Worm (Caenorhabditis elegans) whole organism, young adult: ENCODE data around the gene lap-1.

ENCODE experiments used
- F52B5.7 ChIP-seq: sonication (generic microtip); optimal IDR thresholded peaks from 2 replicates; lab custom pipeline; 2016; ENCODE audit warnings: mild to moderate bottlenecking, missing genetic modification characterization, missing compliant biosample characterization
- aptf-2 ChIP-seq: fragments of 200-800 bp; sonication (Bioruptor generic); conservative IDR thresholded peaks from 2 replicates; pipeline ENCODE4 v1.3.6; 2022; ENCODE audit warnings: missing genetic modification reagents, missing genetic modification characterization, missing compliant biosample characterization
- cebp-2 ChIP-seq: fragments of 200-800 bp; sonication (Bioruptor generic); IDR thresholded peaks from 2 replicates; pipeline ENCODE4 v1.3.6; 2022; ENCODE audit warnings: missing genetic modification characterization, missing compliant biosample characterization
- ceh-40 ChIP-seq: fragments of 200-800 bp; sonication (Bioruptor generic); IDR thresholded peaks from 2 replicates; pipeline ENCODE4 v1.3.6; 2022; ENCODE audit warnings: missing genetic modification characterization, missing compliant biosample characterization
- madf-3 ChIP-seq: fragments of 200-800 bp; sonication (Bioruptor generic); IDR thresholded peaks from 2 replicates; pipeline ENCODE4 v1.3.6; 2022; ENCODE audit warnings: missing genetic modification reagents, missing genetic modification characterization, missing compliant biosample characterization
- mcd-1 ChIP-seq: fragments of 200-800 bp; sonication (Bioruptor generic); IDR thresholded peaks from 2 replicates; pipeline ENCODE4 v1.3.6; 2022; ENCODE audit warnings: missing genetic modification reagents, missing genetic modification characterization, missing compliant biosample characterization
- rcor-1 ChIP-seq: fragments of 200-800 bp; sonication (Bioruptor generic); IDR thresholded peaks from 2 replicates; pipeline ENCODE4 v1.3.6; 2022; ENCODE audit warnings: missing genetic modification reagents, missing genetic modification characterization, missing compliant biosample characterization
- zfh-2 ChIP-seq: fragments of 200-800 bp; sonication (Bioruptor generic); conservative IDR thresholded peaks from 2 replicates; pipeline ENCODE4 v1.3.6; 2022; ENCODE audit warnings: missing genetic modification reagents, missing genetic modification characterization, missing compliant biosample characterization
- ztf-3 ChIP-seq: fragments of 200-800 bp; sonication (Bioruptor generic); optimal IDR thresholded peaks from 2 replicates; lab custom pipeline; 2018; ENCODE audit warnings: mild to moderate bottlenecking, missing genetic modification characterization, missing compliant biosample characterization

ce11 chrIII:8402633-8403032 is 905 bp upstream of the lap-1 start:
- TF ChIP-seq zfh-2 (GFP tag; lab: Robert Waterston, UW), result no peak
- TF ChIP-seq F52B5.7 (tag; lab: Kevin White, UChicago), result no peak
- no peak for TF ChIP-seq ceh-40 (GFP tag; lab: Robert Waterston, UW)
- no peak for TF ChIP-seq mcd-1 (GFP tag; lab: Robert Waterston, UW)
- TF ChIP-seq ztf-3, result no peak
- TF ChIP-seq madf-3 (GFP tag; lab: Robert Waterston, UW), result no peak
- TF ChIP-seq aptf-2 (GFP tag; lab: Robert Waterston, UW), result no peak
- TF ChIP-seq cebp-2 (GFP tag; lab: Robert Waterston, UW), result no peak
- no peak for TF ChIP-seq rcor-1
